Worm (Caenorhabditis elegans) whole organism, L3 larva: ENCODE data around the gene arf-6.

Source experiments
- fos-1 ChIP-seq: fragments of 150-350 bp; optimal IDR thresholded peaks from 2 replicates; lab custom pipeline; 2014; ENCODE audit warnings: missing biosample characterization, missing genetic modification characterization
- nhr-23 ChIP-seq: fragments of 150-350 bp; optimal IDR thresholded peaks from 2 replicates; lab custom pipeline; 2014; ENCODE audit warnings: missing biosample characterization, missing genetic modification reagents, missing genetic modification characterization
- skn-1 ChIP-seq: fragments of 150-350 bp; optimal IDR thresholded peaks from 2 replicates; lab custom pipeline; 2014; ENCODE audit warnings: missing biosample characterization, missing genetic modification characterization
- snpc-4 ChIP-seq: fragments of 150-350 bp; optimal IDR thresholded peaks from 2 replicates; lab custom pipeline; 2014; ENCODE audit warnings: missing biosample characterization, missing genetic modification characterization
- unc-39 ChIP-seq: sonication (generic microtip); optimal IDR thresholded peaks from 4 replicates; lab custom pipeline; 2017; ENCODE audit warnings: missing biosample characterization, missing genetic modification characterization
- ztf-11 ChIP-seq: fragments of 150-350 bp; optimal IDR thresholded peaks from 2 replicates; lab custom pipeline; 2014; ENCODE audit warnings: missing biosample characterization, missing genetic modification characterization
- ztf-4 ChIP-seq: fragments of 150-350 bp; optimal IDR thresholded peaks from 2 replicates; lab custom pipeline; 2014; ENCODE audit warnings: missing biosample characterization, missing genetic modification characterization

DNA sequence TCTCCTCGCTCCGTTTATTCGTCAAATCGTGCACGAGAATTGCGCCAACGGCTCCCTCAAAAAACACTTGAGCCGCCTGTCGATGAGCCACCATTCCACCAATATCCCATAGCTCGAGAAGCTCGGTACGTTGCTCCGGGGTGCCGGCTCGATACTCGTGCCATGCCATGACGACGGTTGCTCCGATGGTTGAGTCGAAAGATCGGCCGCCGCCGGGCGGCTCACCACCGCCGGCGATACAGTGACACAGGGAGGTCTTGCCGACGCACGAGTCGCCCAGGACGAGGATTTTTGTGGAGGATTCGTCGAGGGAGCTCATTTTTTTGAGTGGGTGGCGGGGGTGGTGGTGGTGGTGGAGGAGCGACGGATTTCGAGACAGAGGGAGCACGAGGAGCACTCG lies 10.9 kb upstream of the arf-6 start:
- no peak for TF ChIP-seq skn-1 (tag; lab: Kevin White, UChicago)
- TF ChIP-seq fos-1 (tag; lab: Kevin White, UChicago) = no peak
- no peak for TF ChIP-seq ztf-4 (tag; lab: Kevin White, UChicago)
- TF ChIP-seq snpc-4 (tag; lab: Kevin White, UChicago) = no peak
- TF ChIP-seq ztf-11 (tag; lab: Kevin White, UChicago) = no peak
- TF ChIP-seq unc-39 (tag; lab: Kevin White, UChicago) = no peak
- TF ChIP-seq nhr-23 (tag; lab: Kevin White, UChicago) = no peak
